Worm (Caenorhabditis elegans) whole organism, L4 larva: ENCODE measurements around the gene mnk-1.

ENCODE experiments used
- ceh-28 ChIP-seq: fragments of 150-350 bp; optimal IDR thresholded peaks from 2 replicates; lab custom pipeline; 2014; ENCODE audit warnings: missing biosample characterization, missing genetic modification reagents, missing genetic modification characterization
- ctbp-1 ChIP-seq: fragments of 200-800 bp; sonication (Bioruptor generic); IDR thresholded peaks from 2 replicates; pipeline ENCODE4 v1.3.6; 2022; ENCODE audit warnings: missing genetic modification reagents, missing genetic modification characterization, missing compliant biosample characterization
- egl-27 ChIP-seq: sonication (generic microtip); optimal IDR thresholded peaks from 3 replicates; lab custom pipeline; 2017; ENCODE audit warnings: missing biosample characterization, missing genetic modification reagents, missing genetic modification characterization
- hlh-11 ChIP-seq: fragments of 200-800 bp; sonication (Bioruptor generic); optimal IDR thresholded peaks from 2 replicates; lab custom pipeline; 2018; ENCODE audit warnings: mild to moderate bottlenecking, missing genetic modification characterization, missing compliant biosample characterization
- lin-15B ChIP-seq: fragments of 150-350 bp; sonication (generic microtip); optimal IDR thresholded peaks from 3 replicates; lab custom pipeline; 2014; ENCODE audit warnings: missing biosample characterization, missing genetic modification characterization
- nhr-11 ChIP-seq: fragments of 150-350 bp; optimal IDR thresholded peaks from 2 replicates; lab custom pipeline; 2014; ENCODE audit warnings: missing biosample characterization, missing genetic modification characterization
- zag-1 ChIP-seq: fragments of 150-350 bp; optimal IDR thresholded peaks from 2 replicates; lab custom pipeline; 2014; ENCODE audit warnings: missing biosample characterization, missing genetic modification characterization

- TF ChIP-seq ctbp-1 = peak; percentile 86
- no peak for TF ChIP-seq egl-27 (tag; lab: Kevin White, UChicago)
- no peak for TF ChIP-seq ceh-28 (tag; lab: Kevin White, UChicago)
- TF ChIP-seq hlh-11 (tag; lab: Kevin White, UChicago) = peak; percentile 82
- no peak for TF ChIP-seq lin-15B (tag; lab: Kevin White, UChicago)
- TF ChIP-seq nhr-11 = peak; percentile 99
- TF ChIP-seq zag-1 (tag; lab: Kevin White, UChicago) = no peak
Observed at ce11 chrII:10548778-10549671, 5.8 kb downstream of the mnk-1 start.
